Fruit fly (Drosophila melanogaster) whole organism, prepupa: Measurements from ENCODE around the gene AGO2.
A peak's percentile ranks its signal among the peaks of the same experiment; 100 is the strongest.

Source experiments
- OdsH ChIP-seq: fragments of 200-800 bp; sonication (Bioruptor generic); optimal IDR thresholded peaks from 3 replicates; lab custom pipeline; 2016; ENCODE audit warnings: missing biosample characterization, missing genetic modification characterization
- Sox102F ChIP-seq: fragments of 200-800 bp; sonication (Bioruptor generic); optimal IDR thresholded peaks from 2 replicates; lab custom pipeline; 2016; ENCODE audit warnings: missing biosample characterization, mild to moderate bottlenecking, missing genetic modification characterization

dm6 chr3L:15588514-15589138 lies 34.7 kb downstream of the AGO2 start, which contains the start of gene RhoGAP71E:
- TF ChIP-seq Sox102F (GFP tag; lab: Kevin White, UChicago) (peak; percentile 22), OdsH (GFP tag; lab: Kevin White, UChicago) (no peak)
